Fruit fly (Drosophila melanogaster) whole organism, embryonic: Measurements from ENCODE around the gene CG31468.

ENCODE experiments used
- B-H2 ChIP-seq: fragments of 200-800 bp; sonication (Bioruptor generic); optimal IDR thresholded peaks from 2 replicates; lab custom pipeline; 2018; ENCODE audit warnings: missing biosample characterization, mild to moderate bottlenecking, missing genetic modification characterization
- BEAF-32 ChIP-seq: fragments of 200-800 bp; sonication (Bioruptor generic); optimal IDR thresholded peaks from 3 replicates; lab custom pipeline; 2017; ENCODE audit warnings: missing biosample characterization, missing genetic modification characterization, mild to moderate bottlenecking, moderate library complexity, missing genetic modification reagents
- CG10959 ChIP-seq: fragments of 200-800 bp; sonication (Bioruptor generic); IDR thresholded peaks from 2 replicates; pipeline ENCODE4 v1.3.6; 2022; ENCODE audit warnings: missing biosample characterization, missing genetic modification characterization
- CG11695 ChIP-seq: fragments of 200-800 bp; sonication (Bioruptor generic); IDR thresholded peaks from 3 replicates; pipeline ENCODE4 v1.3.6; 2022; ENCODE audit warnings: missing biosample characterization, missing genetic modification characterization
- CG12071 ChIP-seq: fragments of 200-800 bp; sonication (Bioruptor generic); optimal IDR thresholded peaks from 3 replicates; lab custom pipeline; 2018; ENCODE audit warnings: missing biosample characterization, mild to moderate bottlenecking, missing genetic modification characterization
- CG13424 ChIP-seq: fragments of 200-800 bp; sonication (Bioruptor generic); optimal IDR thresholded peaks from 2 replicates; lab custom pipeline; 2019; ENCODE audit warnings: missing biosample characterization, mild to moderate bottlenecking, missing genetic modification characterization, moderate library complexity
- CG1529 ChIP-seq: fragments of 200-800 bp; sonication (Bioruptor generic); optimal IDR thresholded peaks from 3 replicates; lab custom pipeline; 2018; ENCODE audit warnings: missing biosample characterization, missing genetic modification characterization
- CG1647 ChIP-seq: fragments of 200-800 bp; sonication (Bioruptor generic); optimal IDR thresholded peaks from 3 replicates; lab custom pipeline; 2016; ENCODE audit warnings: missing biosample characterization, missing genetic modification characterization
- CG17186 ChIP-seq: fragments of 200-800 bp; sonication (Bioruptor generic); optimal IDR thresholded peaks from 3 replicates; lab custom pipeline; 2017; ENCODE audit warnings: missing biosample characterization, missing genetic modification reagents, missing genetic modification characterization
- CG30403 ChIP-seq: fragments of 200-800 bp; sonication (Bioruptor generic); optimal IDR thresholded peaks from 3 replicates; lab custom pipeline; 2016; ENCODE audit warnings: missing biosample characterization, missing genetic modification characterization
- CG34376 ChIP-seq: fragments of 200-800 bp; sonication (Bioruptor generic); optimal IDR thresholded peaks from 2 replicates; lab custom pipeline; 2018; ENCODE audit warnings: missing biosample characterization, mild to moderate bottlenecking, missing genetic modification characterization
- CG4707 ChIP-seq: fragments of 200-800 bp; sonication (Bioruptor generic); optimal IDR thresholded peaks from 2 replicates; lab custom pipeline; 2018; ENCODE audit warnings: missing biosample characterization, mild to moderate bottlenecking, missing genetic modification characterization, moderate library complexity
- CG6689 ChIP-seq: fragments of 200-800 bp; sonication (Bioruptor generic); IDR thresholded peaks from 2 replicates; pipeline ENCODE4 v1.3.6; 2022; ENCODE audit warnings: missing biosample characterization, missing genetic modification characterization
- CG7271 ChIP-seq: fragments of 200-800 bp; sonication (Bioruptor generic); optimal IDR thresholded peaks from 2 replicates; lab custom pipeline; 2018; ENCODE audit warnings: missing biosample characterization, mild to moderate bottlenecking, missing genetic modification characterization, moderate library complexity
- CG7928 ChIP-seq: fragments of 200-800 bp; sonication (Bioruptor generic); optimal IDR thresholded peaks from 2 replicates; lab custom pipeline; 2017; ENCODE audit warnings: missing biosample characterization, mild to moderate bottlenecking, missing genetic modification characterization
- CG8924 ChIP-seq: fragments of 200-800 bp; optimal IDR thresholded peaks from 3 replicates; lab custom pipeline; 2019; ENCODE audit warnings: missing biosample characterization, mild to moderate bottlenecking, missing genetic modification characterization, moderate library complexity
- CG9727 ChIP-seq: fragments of 200-800 bp; sonication (Bioruptor generic); optimal IDR thresholded peaks from 3 replicates; lab custom pipeline; 2017; ENCODE audit warnings: missing biosample characterization, mild to moderate bottlenecking, missing genetic modification characterization
- CG9876 ChIP-seq: fragments of 200-800 bp; sonication (Bioruptor generic); optimal IDR thresholded peaks from 2 replicates; lab custom pipeline; 2016; ENCODE audit warnings: missing biosample characterization, missing genetic modification characterization
- Camta ChIP-seq: fragments of 200-800 bp; sonication (Bioruptor generic); optimal IDR thresholded peaks from 2 replicates; lab custom pipeline; 2016; ENCODE audit warnings: missing biosample characterization, missing genetic modification characterization
- CrebB ChIP-seq: fragments of 200-800 bp; sonication (Bioruptor generic); optimal IDR thresholded peaks from 3 replicates; lab custom pipeline; 2018; ENCODE audit warnings: missing biosample characterization, mild to moderate bottlenecking, missing genetic modification characterization
- Dek ChIP-seq: fragments of 200-800 bp; sonication (Bioruptor generic); optimal IDR thresholded peaks from 3 replicates; lab custom pipeline; 2019; ENCODE audit warnings: missing biosample characterization, mild to moderate bottlenecking, missing genetic modification characterization, moderate library complexity
- Dref ChIP-seq: fragments of 200-800 bp; sonication (Bioruptor generic); IDR thresholded peaks from 2 replicates; pipeline ENCODE4 v1.3.6; 2022; ENCODE audit warnings: missing biosample characterization, missing genetic modification characterization
- E2f2 ChIP-seq: fragments of 200-800 bp; sonication (Bioruptor generic); IDR thresholded peaks from 2 replicates; pipeline ENCODE4 v1.3.6; 2022; ENCODE audit warnings: missing biosample characterization, missing genetic modification characterization
- ERR ChIP-seq: fragments of 200-800 bp; sonication (Bioruptor generic); optimal IDR thresholded peaks from 2 replicates; lab custom pipeline; 2016; ENCODE audit warnings: missing biosample characterization, missing genetic modification characterization
- Hmr ChIP-seq: fragments of 200-800 bp; sonication (Bioruptor generic); optimal IDR thresholded peaks from 3 replicates; lab custom pipeline; 2017; ENCODE audit warnings: mild to moderate bottlenecking, missing biosample characterization, missing genetic modification reagents, missing genetic modification characterization
- Hr39 ChIP-seq: fragments of >200 bp; optimal IDR thresholded peaks from 2 replicates; lab custom pipeline; 2017
- MTF-1 ChIP-seq: fragments of 200-800 bp; sonication (Bioruptor generic); optimal IDR thresholded peaks from 2 replicates; lab custom pipeline; 2018; ENCODE audit warnings: missing biosample characterization, mild to moderate bottlenecking, missing genetic modification characterization, borderline replicate concordance
- Myb ChIP-seq: fragments of 200-800 bp; sonication (Bioruptor generic); optimal IDR thresholded peaks from 2 replicates; lab custom pipeline; 2016; ENCODE audit warnings: missing biosample characterization, missing genetic modification characterization
- Neu2 ChIP-seq: fragments of 200-800 bp; sonication (Bioruptor generic); optimal IDR thresholded peaks from 3 replicates; lab custom pipeline; 2016; ENCODE audit warnings: missing biosample characterization, missing genetic modification characterization, borderline replicate concordance
- Oli ChIP-seq: fragments of 200-800 bp; sonication (Bioruptor generic); optimal IDR thresholded peaks from 2 replicates; lab custom pipeline; 2018; ENCODE audit warnings: missing biosample characterization, mild to moderate bottlenecking, missing genetic modification characterization, moderate library complexity
- Side ChIP-seq: fragments of 200-800 bp; sonication (Bioruptor generic); optimal IDR thresholded peaks from 2 replicates; lab custom pipeline; 2016; ENCODE audit warnings: missing biosample characterization, missing genetic modification characterization
- ac ChIP-seq: fragments of 200-800 bp; sonication (Bioruptor generic); optimal IDR thresholded peaks from 3 replicates; lab custom pipeline; 2017; ENCODE audit warnings: missing biosample characterization, mild to moderate bottlenecking, missing genetic modification characterization
- ap ChIP-seq: fragments of 200-800 bp; sonication (Bioruptor generic); IDR thresholded peaks from 2 replicates; pipeline ENCODE4 v1.3.6; 2022; ENCODE audit warnings: missing biosample characterization, missing genetic modification characterization
- cad ChIP-seq: fragments of >200 bp; optimal IDR thresholded peaks from 2 replicates; lab custom pipeline; 2017; ENCODE audit warnings: missing biosample characterization, missing genetic modification characterization
- cg ChIP-seq: fragments of 200-800 bp; sonication (Bioruptor generic); optimal IDR thresholded peaks from 3 replicates; lab custom pipeline; 2019; ENCODE audit warnings: missing biosample characterization, mild to moderate bottlenecking, missing genetic modification characterization, moderate library complexity
- chif ChIP-seq, 2 experiments: fragments of 200-800 bp; sonication (Bioruptor generic); optimal IDR thresholded peaks; 3 replicates each; lab custom pipeline; 2016; ENCODE audit warnings: missing biosample characterization in 2 of 2, missing genetic modification characterization in 2 of 2
- ci ChIP-seq: fragments of 200-800 bp; sonication (Bioruptor generic); IDR thresholded peaks from 3 replicates; pipeline ENCODE4 v1.3.6; 2022; ENCODE audit warnings: missing biosample characterization, missing genetic modification characterization
- esg ChIP-seq: fragments of 200-800 bp; sonication (Bioruptor generic); conservative IDR thresholded peaks from 2 replicates; pipeline ENCODE4 v1.3.6; 2022; ENCODE audit warnings: missing biosample characterization, missing genetic modification characterization
- gem ChIP-seq: fragments of 200-800 bp; sonication (Bioruptor generic); optimal IDR thresholded peaks from 2 replicates; lab custom pipeline; 2019; ENCODE audit warnings: missing biosample characterization, mild to moderate bottlenecking, missing genetic modification characterization, moderate library complexity
- grau ChIP-seq: fragments of 200-800 bp; optimal IDR thresholded peaks from 3 replicates; lab custom pipeline; 2019; ENCODE audit warnings: missing biosample characterization, mild to moderate bottlenecking, missing genetic modification characterization, moderate library complexity
- her ChIP-seq: fragments of 200-800 bp; sonication (Bioruptor generic); optimal IDR thresholded peaks from 2 replicates; lab custom pipeline; 2016; ENCODE audit warnings: missing biosample characterization, missing genetic modification characterization
- jigr1 ChIP-seq: fragments of 200-800 bp; sonication (Bioruptor generic); IDR thresholded peaks from 3 replicates; pipeline ENCODE4 v1.3.6; 2022; ENCODE audit warnings: missing biosample characterization, missing genetic modification characterization
- lbe ChIP-seq: fragments of 200-800 bp; sonication (Bioruptor generic); optimal IDR thresholded peaks from 2 replicates; lab custom pipeline; 2016; ENCODE audit warnings: missing biosample characterization, mild to moderate bottlenecking, missing genetic modification characterization
- lola ChIP-seq, 3 experiments: fragments of >200 bp in 2 of 3; fragments of 200-800 bp in 1 of 3; sonication (Bioruptor generic) in 1 of 3; optimal IDR thresholded peaks; 2 replicates each; lab custom pipeline; 2017 to 2019; ENCODE audit warnings: missing biosample characterization in 3 of 3, missing genetic modification characterization in 3 of 3, mild to moderate bottlenecking in 1 of 3, moderate library complexity in 1 of 3
- mam ChIP-seq: fragments of 200-800 bp; sonication (Bioruptor generic); optimal IDR thresholded peaks from 3 replicates; lab custom pipeline; 2016; ENCODE audit warnings: missing biosample characterization, missing genetic modification characterization
- nau ChIP-seq: fragments of 200-800 bp; sonication (Bioruptor generic); optimal IDR thresholded peaks from 3 replicates; lab custom pipeline; 2017; ENCODE audit warnings: missing biosample characterization, mild to moderate bottlenecking, missing genetic modification characterization, missing genetic modification reagents
- nom ChIP-seq: fragments of 200-800 bp; sonication (Bioruptor generic); optimal IDR thresholded peaks from 2 replicates; lab custom pipeline; 2017; ENCODE audit warnings: missing biosample characterization, missing genetic modification characterization, mild to moderate bottlenecking, moderate library complexity, missing genetic modification reagents
- slou ChIP-seq: fragments of 200-800 bp; sonication (Bioruptor generic); optimal IDR thresholded peaks from 3 replicates; lab custom pipeline; 2016; ENCODE audit warnings: missing biosample characterization, missing genetic modification characterization
- stwl ChIP-seq: fragments of 200-800 bp; sonication (Bioruptor generic); optimal IDR thresholded peaks from 3 replicates; lab custom pipeline; 2018; ENCODE audit warnings: missing biosample characterization, mild to moderate bottlenecking, missing genetic modification characterization, moderate library complexity
- sug ChIP-seq: fragments of 200-800 bp; optimal IDR thresholded peaks from 2 replicates; lab custom pipeline; 2019; ENCODE audit warnings: missing biosample characterization, mild to moderate bottlenecking, missing genetic modification characterization, moderate library complexity

CG31468 gene

DNA sequence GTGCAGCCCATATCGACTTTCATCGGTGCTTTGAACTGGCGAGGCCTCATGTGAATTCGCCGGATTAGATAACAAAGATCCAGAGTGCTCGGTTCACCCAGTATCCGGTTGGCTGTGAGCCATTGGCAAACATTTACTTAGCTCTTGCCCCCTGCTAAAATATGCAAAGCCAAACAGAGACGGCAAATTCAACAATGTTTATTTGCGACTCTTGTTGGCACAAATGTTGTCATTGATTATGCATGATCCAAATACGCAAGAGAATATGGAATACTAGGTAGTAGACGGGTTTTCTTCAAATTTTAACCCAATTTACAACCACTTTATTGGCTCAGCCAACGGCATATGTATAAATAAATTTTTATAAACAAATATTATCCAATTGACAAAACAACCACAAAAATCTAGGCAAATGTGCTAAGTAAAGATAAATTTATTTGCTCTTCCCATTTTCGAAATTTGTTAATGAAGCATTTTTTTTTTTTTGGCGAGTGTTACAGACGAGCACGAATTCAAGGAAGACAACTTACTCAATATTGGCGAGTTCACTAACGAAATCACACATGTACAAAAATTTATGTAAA lies 47.5 kb downstream of the CG31468 start (continued):
- TF ChIP-seq Hr39 (lab: Kevin White, UChicago) (no peak), CG13424 (peak; percentile 18), lbe (GFP tag; lab: Kevin White, UChicago) (peak; percentile 71), sug (tag; lab: Kevin White, UChicago) (peak; percentile 51), ap (GFP tag; lab: Robert Waterston, UW) (0 out of 2 replicates have a peak, but pooled peaks have one; percentile 16), CG11695 (GFP tag; lab: Robert Waterston, UW) (peak; percentile 72), cad (no peak), CG12071 (peak; percentile 83), Hmr (GFP tag; lab: Kevin White, UChicago) (peak; percentile 93), CG1647 (GFP tag; lab: Kevin White, UChicago) (peak; percentile 9), CG6689 (GFP tag; lab: Robert Waterston, UW) (peak; percentile 35; the same call in 1 of the 2 replicates), CG34376 (GFP tag; lab: Kevin White, UChicago) (peak; percentile 30), Dref (GFP tag; lab: Robert Waterston, UW) (no peak), Camta (GFP tag; lab: Kevin White, UChicago) (peak; percentile 31), esg (GFP tag; lab: Robert Waterston, UW) (no peak), lola (GFP tag; optimal IDR thresholded peaks at IDR 0.05; lab: Kevin White, UChicago) (no peak), B-H2 (peak; percentile 20), nom (GFP tag; lab: Kevin White, UChicago) (no peak), Dek (peak; percentile 60), slou (GFP tag; lab: Kevin White, UChicago) (peak; percentile 10), Neu2 (no peak), CG7271 (tag; lab: Kevin White, UChicago) (no peak), Myb (GFP tag; lab: Kevin White, UChicago) (no peak), CG9727 (GFP tag; lab: Kevin White, UChicago) (peak; percentile 55), MTF-1 (GFP tag; lab: Kevin White, UChicago) (peak; percentile 44), jigr1 (GFP tag; lab: Robert Waterston, UW) (no peak), nau (peak; percentile 81), Side (GFP tag; lab: Kevin White, UChicago) (peak; percentile 61), CrebB (tag; lab: Kevin White, UChicago) (peak; percentile 62), her (peak; percentile 51), CG9876 (GFP tag; lab: Kevin White, UChicago) (peak; percentile 40), stwl (tag; lab: Kevin White, UChicago) (no peak), gem (peak; percentile 63), CG4707 (no peak), CG10959 (GFP tag; lab: Robert Waterston, UW) (no peak), CG30403 (GFP tag; lab: Kevin White, UChicago) (peak; percentile 12), CG17186 (GFP tag; lab: Kevin White, UChicago) (no peak), ci (0 out of 3 replicates have a peak, but pooled peaks have one; percentile 36), CG1529 (GFP tag; lab: Kevin White, UChicago) (no peak), chif (GFP tag; optimal IDR thresholded peaks at IDR 0.05; lab: Kevin White, UChicago) (peak in 1 of 2 experiments; percentile 33), E2f2 (GFP tag; lab: Robert Waterston, UW) (peak; percentile 39), CG8924 (peak; percentile 34), CG7928 (GFP tag; lab: Kevin White, UChicago) (peak; percentile 68), cg (GFP tag; lab: Kevin White, UChicago) (no peak), ERR (GFP tag; lab: Kevin White, UChicago) (peak; percentile 2), Oli (tag; lab: Kevin White, UChicago) (peak; percentile 39), mam (peak; percentile 48), BEAF-32 (GFP tag; lab: Kevin White, UChicago) (no peak), ac (no peak), grau (tag; lab: Kevin White, UChicago) (peak; percentile 63)
